Fruit fly (Drosophila melanogaster) whole organism, wandering third instar larva: ENCODE measurements around the gene Arl1.
A peak's percentile ranks its signal among the peaks of the same experiment; 100 is the strongest.

ENCODE experiments used
- Abd-B ChIP-seq: fragments of >200 bp; optimal IDR thresholded peaks from 2 replicates; lab custom pipeline; 2017; ENCODE audit warnings: missing biosample characterization, missing genetic modification characterization
- CG32264 ChIP-seq: fragments of 200-800 bp; sonication (Bioruptor generic); optimal IDR thresholded peaks from 2 replicates; lab custom pipeline; 2016; ENCODE audit warnings: missing biosample characterization, missing genetic modification characterization
- CG9705 ChIP-seq: fragments of 200-800 bp; sonication (Bioruptor generic); optimal IDR thresholded peaks from 2 replicates; lab custom pipeline; 2018; ENCODE audit warnings: missing biosample characterization, mild to moderate bottlenecking, missing genetic modification characterization
- CrebA ChIP-seq: fragments of 200-800 bp; sonication (Bioruptor generic); optimal IDR thresholded peaks from 2 replicates; lab custom pipeline; 2016; ENCODE audit warnings: missing biosample characterization, mild to moderate bottlenecking, missing genetic modification characterization, borderline replicate concordance
- Dfd ChIP-seq: fragments of >200 bp; optimal IDR thresholded peaks from 2 replicates; lab custom pipeline; 2017; ENCODE audit warnings: missing biosample characterization, missing genetic modification characterization
- Dif ChIP-seq: fragments of 200-275, 200-300 bp; sonication (Bioruptor generic); optimal IDR thresholded peaks from 2 replicates; lab custom pipeline; 2018; ENCODE audit warnings: missing biosample characterization, missing genetic modification characterization; ENCODE audit not compliant: partially characterized antibody
- GATAd ChIP-seq: sonication (Bioruptor generic); optimal IDR thresholded peaks from 2 replicates; lab custom pipeline; 2016; ENCODE audit warnings: missing biosample characterization, missing genetic modification characterization
- Hnf4 ChIP-seq: fragments of 200-800 bp; sonication (Bioruptor generic); optimal IDR thresholded peaks from 2 replicates; lab custom pipeline; 2016; ENCODE audit warnings: missing biosample characterization, mild to moderate bottlenecking, missing genetic modification characterization
- Hr78 ChIP-seq: fragments of >200 bp; optimal IDR thresholded peaks from 2 replicates; lab custom pipeline; 2017; ENCODE audit warnings: missing biosample characterization, missing genetic modification characterization
- Hr83 ChIP-seq: fragments of 200-300 bp; sonication (Bioruptor generic); optimal IDR thresholded peaks from 2 replicates; lab custom pipeline; 2016; ENCODE audit warnings: missing biosample characterization, mild to moderate bottlenecking, missing genetic modification characterization, moderate library complexity; ENCODE audit not compliant: poor library complexity, severe bottlenecking
- Jra ChIP-seq: sonication (Bioruptor generic); optimal IDR thresholded peaks from 2 replicates; lab custom pipeline; 2016; ENCODE audit warnings: missing biosample characterization, missing genetic modification characterization
- Mio ChIP-seq: sonication (Bioruptor generic); optimal IDR thresholded peaks from 2 replicates; lab custom pipeline; 2016; ENCODE audit warnings: missing biosample characterization, missing genetic modification characterization
- Myc ChIP-seq: fragments of >200 bp; optimal IDR thresholded peaks from 2 replicates; lab custom pipeline; 2017
- N ChIP-seq: fragments of >200 bp; optimal IDR thresholded peaks from 2 replicates; lab custom pipeline; 2018; ENCODE audit warnings: missing biosample characterization, missing external identifiers, missing genetic modification characterization
- OdsH ChIP-seq: fragments of 200-800 bp; sonication (Bioruptor generic); optimal IDR thresholded peaks from 2 replicates; lab custom pipeline; 2016; ENCODE audit warnings: missing biosample characterization, mild to moderate bottlenecking, missing genetic modification characterization
- Rel ChIP-seq, 2 experiments: fragments of 200-800 bp; sonication (Bioruptor generic) in 1 of 2; optimal IDR thresholded peaks; 2 replicates in 1 of 2; 3 replicates in 1 of 2; lab custom pipeline; 2016 to 2019; ENCODE audit warnings: mild to moderate bottlenecking in 2 of 2, missing biosample characterization in 2 of 2, missing genetic modification characterization in 2 of 2, moderate library complexity in 1 of 2
- Sp1 ChIP-seq: fragments of 200-800 bp; sonication (Bioruptor generic); optimal IDR thresholded peaks from 3 replicates; lab custom pipeline; 2019; ENCODE audit warnings: missing biosample characterization, mild to moderate bottlenecking, missing genetic modification characterization, moderate library complexity
- br ChIP-seq: fragments of 200-800 bp; sonication (Bioruptor generic); optimal IDR thresholded peaks from 2 replicates; lab custom pipeline; 2016; ENCODE audit warnings: missing biosample characterization, missing genetic modification characterization
- brk ChIP-seq: fragments of 200-800 bp; sonication (Bioruptor generic); optimal IDR thresholded peaks from 2 replicates; lab custom pipeline; 2016; ENCODE audit warnings: missing biosample characterization, mild to moderate bottlenecking, missing genetic modification characterization
- dl ChIP-seq, 2 experiments: fragments of 175-275, 200-275 bp in 1 of 2; fragments of 200-275 bp in 1 of 2; sonication (Bioruptor generic); optimal IDR thresholded peaks; lab custom pipeline; 2018; ENCODE audit warnings: mild to moderate bottlenecking in 2 of 2, missing biosample characterization in 2 of 2, missing genetic modification characterization in 2 of 2, moderate library complexity in 2 of 2; ENCODE audit not compliant: partially characterized antibody in 2 of 2, insufficient read depth in 1 of 2
- dmrt93B ChIP-seq: fragments of 200-800 bp; sonication (Bioruptor generic); optimal IDR thresholded peaks from 2 replicates; lab custom pipeline; 2018; ENCODE audit warnings: missing biosample characterization, mild to moderate bottlenecking, missing genetic modification characterization
- dsf ChIP-seq: sonication (Bioruptor generic); optimal IDR thresholded peaks from 2 replicates; lab custom pipeline; 2016; ENCODE audit warnings: missing biosample characterization, missing genetic modification characterization, borderline replicate concordance
- ey ChIP-seq: fragments of 200-800 bp; sonication (Bioruptor generic); optimal IDR thresholded peaks from 2 replicates; lab custom pipeline; 2016; ENCODE audit warnings: missing biosample characterization, missing genetic modification characterization
- foxo ChIP-seq, 2 experiments: fragments of 200-800 bp; sonication (Bioruptor generic); optimal IDR thresholded peaks; 2 replicates in 1 of 2; 3 replicates in 1 of 2; lab custom pipeline; 2016 to 2017; ENCODE audit warnings: missing biosample characterization in 2 of 2, missing genetic modification characterization in 2 of 2
- fru ChIP-seq: fragments of 200-800 bp; sonication (Bioruptor generic); optimal IDR thresholded peaks from 3 replicates; lab custom pipeline; 2016; ENCODE audit warnings: missing biosample characterization, mild to moderate bottlenecking, missing genetic modification characterization
- h ChIP-seq: fragments of 200-800 bp; sonication (Bioruptor generic); optimal IDR thresholded peaks from 3 replicates; lab custom pipeline; 2016; ENCODE audit warnings: missing biosample characterization, mild to moderate bottlenecking, missing genetic modification characterization
- jim ChIP-seq: fragments of 175-275, 200-325 bp; sonication (Bioruptor generic); optimal IDR thresholded peaks from 2 replicates; lab custom pipeline; 2016; ENCODE audit warnings: missing biosample characterization, mild to moderate bottlenecking, missing genetic modification characterization
- lola ChIP-seq: fragments of >200 bp; optimal IDR thresholded peaks from 2 replicates; lab custom pipeline; 2017; ENCODE audit warnings: missing biosample characterization, missing genetic modification characterization
- psq ChIP-seq: fragments of 200-800 bp; sonication (Bioruptor generic); optimal IDR thresholded peaks from 3 replicates; lab custom pipeline; 2017; ENCODE audit warnings: missing biosample characterization, mild to moderate bottlenecking, missing genetic modification characterization, moderate library complexity
- sv ChIP-seq: fragments of 200-800 bp; sonication (Bioruptor generic); optimal IDR thresholded peaks from 3 replicates; lab custom pipeline; 2016; ENCODE audit warnings: missing biosample characterization, missing genetic modification characterization
- tai ChIP-seq: sonication (Bioruptor generic); optimal IDR thresholded peaks from 2 replicates; lab custom pipeline; 2016; ENCODE audit warnings: missing biosample characterization, missing genetic modification characterization
- usp ChIP-seq: fragments of >200 bp; optimal IDR thresholded peaks from 2 replicates; lab custom pipeline; 2017; ENCODE audit warnings: missing biosample characterization, missing genetic modification characterization

The Arl1 gene

dm6 chr3L:15979912-15980311, 3.0 kb upstream of the Arl1 start, which contains the start of gene CG17027:
CG17027 (plus strand) TSS chr3L:15980100.
- TF ChIP-seq OdsH (GFP tag; lab: Kevin White, UChicago) (no peak), Rel (GFP tag; optimal IDR thresholded peaks at IDR 0.05; lab: Kevin White, UChicago) (no peak), Rel (tag; optimal IDR thresholded peaks at IDR 0.05; lab: Kevin White, UChicago) (no peak), Dfd (GFP tag; lab: Kevin White, UChicago) (no peak), h (GFP tag; lab: Kevin White, UChicago) (no peak), psq (GFP tag; lab: Kevin White, UChicago) (no peak), Hr78 (GFP tag; lab: Kevin White, UChicago) (no peak), usp (GFP tag; lab: Kevin White, UChicago) (no peak), ey (GFP tag; lab: Kevin White, UChicago) (no peak), CG9705 (GFP tag; lab: Kevin White, UChicago) (no peak), CrebA (GFP tag; lab: Kevin White, UChicago) (no peak), sv (GFP tag; lab: Kevin White, UChicago) (no peak), Dif (GFP tag; lab: Kevin White, UChicago) (no peak), Hnf4 (GFP tag; lab: Kevin White, UChicago) (no peak), Abd-B (GFP tag; lab: Kevin White, UChicago) (no peak), Jra (GFP tag; lab: Kevin White, UChicago) (no peak), Hr83 (GFP tag; lab: Kevin White, UChicago) (no peak), Mio (GFP tag; lab: Kevin White, UChicago) (no peak), foxo (GFP tag; optimal IDR thresholded peaks at IDR 0.05; lab: Kevin White, UChicago) (no peak)

DNA sequence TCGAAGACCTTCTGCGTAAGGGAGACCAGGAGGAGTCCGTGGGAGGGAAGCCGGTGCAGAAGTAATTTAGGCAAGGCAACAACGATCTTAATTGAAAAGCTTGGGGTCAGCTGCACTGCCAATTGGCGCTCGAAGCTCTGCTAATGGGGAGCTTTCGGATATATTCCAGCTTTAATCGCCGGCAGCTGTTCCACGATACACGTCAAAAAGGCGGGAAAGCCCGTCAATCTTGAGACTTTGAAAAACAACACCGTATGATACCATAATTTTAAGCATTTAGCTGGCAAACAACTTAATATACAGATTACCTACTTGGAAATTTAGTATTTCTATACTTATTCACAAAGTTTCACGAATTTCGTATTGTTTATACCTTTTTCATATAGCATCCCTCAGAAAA, 1.5 kb upstream of the Arl1 start:
- TF ChIP-seq dsf (GFP tag; lab: Kevin White, UChicago) (no peak), Rel (GFP tag; optimal IDR thresholded peaks at IDR 0.05; lab: Kevin White, UChicago) (no peak), Rel (tag; optimal IDR thresholded peaks at IDR 0.05; lab: Kevin White, UChicago) (peak; percentile 62), psq (GFP tag; lab: Kevin White, UChicago) (no peak), CG32264 (GFP tag; lab: Kevin White, UChicago) (no peak), dl (GFP tag; optimal IDR thresholded peaks at IDR 0.05; lab: Kevin White, UChicago; ENCODE audit: insufficient read depth in 1 of 2, partially characterized antibody in 2 of 2) (no peak), dmrt93B (no peak), Jra (GFP tag; lab: Kevin White, UChicago) (no peak)

dm6 chr3L:15982148-15982547, 787 bp upstream of the Arl1 start:
- TF ChIP-seq Hr78 (GFP tag; lab: Kevin White, UChicago) (no peak), fru (no peak), CG9705 (GFP tag; lab: Kevin White, UChicago) (no peak), CG32264 (GFP tag; lab: Kevin White, UChicago) (no peak), Dfd (GFP tag; lab: Kevin White, UChicago) (peak; percentile 80), br (GFP tag; lab: Kevin White, UChicago) (no peak), Jra (GFP tag; lab: Kevin White, UChicago) (no peak), psq (GFP tag; lab: Kevin White, UChicago) (no peak)

dm6 chr3L:15987635-15988034, 4.7 kb downstream of the Arl1 start, which contains the start of gene PolD1:
PolD1 (minus strand) TSS chr3L:15987815.
- no peak for TF ChIP-seq Sp1 (GFP tag; lab: Kevin White, UChicago)
- TF ChIP-seq foxo (GFP tag; optimal IDR thresholded peaks at IDR 0.05; lab: Kevin White, UChicago) = no peak
- TF ChIP-seq br (GFP tag; lab: Kevin White, UChicago) = no peak
- no peak for TF ChIP-seq Mio (GFP tag; lab: Kevin White, UChicago)
- no peak for TF ChIP-seq sv (GFP tag; lab: Kevin White, UChicago)
- TF ChIP-seq Hnf4 (GFP tag; lab: Kevin White, UChicago) = no peak
- TF ChIP-seq CG32264 (GFP tag; lab: Kevin White, UChicago) = no peak
- TF ChIP-seq lola = no peak
- TF ChIP-seq brk (GFP tag; lab: Kevin White, UChicago) = no peak
- no peak for TF ChIP-seq Hr83 (GFP tag; lab: Kevin White, UChicago)
- TF ChIP-seq tai (GFP tag; lab: Kevin White, UChicago) = no peak
- TF ChIP-seq Jra (GFP tag; lab: Kevin White, UChicago) = no peak
- TF ChIP-seq N (GFP tag; lab: Kevin White, UChicago) = no peak
- no peak for TF ChIP-seq GATAd (GFP tag; lab: Kevin White, UChicago)
- TF ChIP-seq jim (GFP tag; lab: Kevin White, UChicago) = no peak
- no peak for TF ChIP-seq Myc
- TF ChIP-seq h (GFP tag; lab: Kevin White, UChicago) = no peak
- no peak for TF ChIP-seq psq (GFP tag; lab: Kevin White, UChicago)
- no peak for TF ChIP-seq Dfd (GFP tag; lab: Kevin White, UChicago)
- TF ChIP-seq, all 38 proteins: peak for 0
